Worm (Caenorhabditis elegans) whole organism, L2 larva: ENCODE measurements around the gene snr-5.

ENCODE experiments used
- C34F6.9 ChIP-seq: fragments of 150-350 bp; optimal IDR thresholded peaks from 2 replicates; lab custom pipeline; 2014; ENCODE audit warnings: missing biosample characterization, missing genetic modification characterization
- alr-1 ChIP-seq: fragments of 150-350 bp; optimal IDR thresholded peaks from 2 replicates; lab custom pipeline; 2014; ENCODE audit warnings: missing biosample characterization, missing genetic modification characterization
- aly-2 ChIP-seq: fragments of 150-350 bp; optimal IDR thresholded peaks from 2 replicates; lab custom pipeline; 2014; ENCODE audit warnings: missing biosample characterization, missing genetic modification characterization
- ama-1 ChIP-seq: fragments of 150-350 bp; optimal IDR thresholded peaks from 2 replicates; lab custom pipeline; 2018; ENCODE audit warnings: inconsistent platforms
- blmp-1 ChIP-seq: sonication (generic microtip); optimal IDR thresholded peaks from 2 replicates; lab custom pipeline; 2017; ENCODE audit warnings: missing genetic modification characterization, mild to moderate bottlenecking, missing compliant biosample characterization, antibody characterized with exemption, moderate library complexity; ENCODE audit not compliant: insufficient read depth
- crh-2 ChIP-seq: sonication (generic microtip); optimal IDR thresholded peaks from 2 replicates; lab custom pipeline; 2017; ENCODE audit warnings: missing biosample characterization, missing genetic modification characterization
- dmd-4 ChIP-seq: sonication (generic microtip); optimal IDR thresholded peaks from 2 replicates; lab custom pipeline; 2017; ENCODE audit warnings: missing biosample characterization, missing genetic modification characterization
- egl-27 ChIP-seq: sonication (generic microtip); optimal IDR thresholded peaks from 3 replicates; lab custom pipeline; 2017; ENCODE audit warnings: missing biosample characterization, missing genetic modification reagents, missing genetic modification characterization
- fos-1 ChIP-seq: fragments of 150-350 bp; optimal IDR thresholded peaks from 2 replicates; lab custom pipeline; 2014; ENCODE audit warnings: missing biosample characterization, missing genetic modification characterization
- gmeb-1 ChIP-seq: fragments of 150-350 bp; optimal IDR thresholded peaks from 2 replicates; lab custom pipeline; 2014; ENCODE audit warnings: missing biosample characterization, missing genetic modification characterization
- lin-11 ChIP-seq: fragments of 150-350 bp; sonication (generic microtip); optimal IDR thresholded peaks from 2 replicates; lab custom pipeline; 2014; ENCODE audit warnings: missing biosample characterization, missing genetic modification characterization, inconsistent platforms, mixed read lengths
- lin-13 ChIP-seq: fragments of 150-350 bp; optimal IDR thresholded peaks from 2 replicates; lab custom pipeline; 2014; ENCODE audit warnings: missing biosample characterization, missing genetic modification reagents, missing genetic modification characterization
- lin-39 ChIP-seq: fragments of 150-350 bp; optimal IDR thresholded peaks from 2 replicates; lab custom pipeline; 2014; ENCODE audit warnings: missing biosample characterization, missing genetic modification reagents, missing genetic modification characterization
- lsy-2 ChIP-seq, 2 experiments: fragments of 150-350 bp in 1 of 2; sonication (generic microtip) in 1 of 2; optimal IDR thresholded peaks; 2 replicates each; lab custom pipeline; 2014 to 2017; ENCODE audit warnings: missing biosample characterization in 2 of 2, missing genetic modification characterization in 2 of 2
- mab-5 ChIP-seq: fragments of 150-350 bp; optimal IDR thresholded peaks from 2 replicates; lab custom pipeline; 2014; ENCODE audit warnings: missing biosample characterization, missing genetic modification characterization
- mdl-1 ChIP-seq, 2 experiments: fragments of 150-350 bp in 1 of 2; sonication (generic microtip) in 1 of 2; optimal IDR thresholded peaks; 2 replicates each; lab custom pipeline; 2017; ENCODE audit warnings: missing biosample characterization in 2 of 2, missing genetic modification characterization in 2 of 2
- nhr-10 ChIP-seq: sonication (generic microtip); optimal IDR thresholded peaks from 2 replicates; lab custom pipeline; 2017; ENCODE audit warnings: missing biosample characterization, missing genetic modification characterization
- nhr-11 ChIP-seq: fragments of 150-350 bp; optimal IDR thresholded peaks from 2 replicates; lab custom pipeline; 2014; ENCODE audit warnings: missing biosample characterization, missing genetic modification characterization
- nhr-12 ChIP-seq: fragments of 150-350 bp; optimal IDR thresholded peaks from 2 replicates; lab custom pipeline; 2014; ENCODE audit warnings: missing biosample characterization, missing genetic modification characterization
- nhr-129 ChIP-seq: fragments of 150-350 bp; optimal IDR thresholded peaks from 2 replicates; lab custom pipeline; 2014; ENCODE audit warnings: missing biosample characterization, missing genetic modification characterization
- nhr-21 ChIP-seq: fragments of 150-350 bp; optimal IDR thresholded peaks from 2 replicates; lab custom pipeline; 2014; ENCODE audit warnings: missing biosample characterization, missing genetic modification characterization
- nhr-237 ChIP-seq: fragments of 150-350 bp; optimal IDR thresholded peaks from 2 replicates; lab custom pipeline; 2014; ENCODE audit warnings: missing biosample characterization, missing genetic modification characterization
- nhr-77 ChIP-seq: fragments of 150-350 bp; optimal IDR thresholded peaks from 2 replicates; lab custom pipeline; 2014; ENCODE audit warnings: missing biosample characterization, missing genetic modification characterization
- peb-1 ChIP-seq: fragments of 150-350 bp; optimal IDR thresholded peaks from 2 replicates; lab custom pipeline; 2014; ENCODE audit warnings: missing biosample characterization, missing genetic modification characterization
- sem-4 ChIP-seq: fragments of 150-350 bp; optimal IDR thresholded peaks from 2 replicates; lab custom pipeline; 2014; ENCODE audit warnings: missing biosample characterization, missing genetic modification reagents, missing genetic modification characterization
- sma-3 ChIP-seq: sonication (generic microtip); optimal IDR thresholded peaks from 2 replicates; lab custom pipeline; 2016; ENCODE audit warnings: missing genetic modification reagents, missing genetic modification characterization, missing compliant biosample characterization
- sma-9 ChIP-seq, 2 experiments: fragments of 150-350 bp in 1 of 2; sonication (generic microtip) in 1 of 2; optimal IDR thresholded peaks; 2 replicates each; lab custom pipeline; 2014 to 2016; ENCODE audit warnings: missing genetic modification characterization in 2 of 2, mild to moderate bottlenecking in 1 of 2, missing biosample characterization in 1 of 2, missing compliant biosample characterization in 1 of 2, missing genetic modification reagents in 1 of 2, moderate library complexity in 1 of 2
- snpc-4 ChIP-seq: fragments of 150-350 bp; optimal IDR thresholded peaks from 2 replicates; lab custom pipeline; 2014; ENCODE audit warnings: missing biosample characterization, missing genetic modification characterization
- unc-39 ChIP-seq: fragments of 150-350 bp; optimal IDR thresholded peaks from 2 replicates; lab custom pipeline; 2014; ENCODE audit warnings: missing biosample characterization, missing genetic modification characterization
- unc-62 ChIP-seq: fragments of 150-350 bp; optimal IDR thresholded peaks from 2 replicates; lab custom pipeline; 2014; ENCODE audit warnings: missing biosample characterization, missing genetic modification reagents, missing genetic modification characterization
- ztf-1 ChIP-seq: fragments of 200-800 bp; sonication (Bioruptor generic); conservative IDR thresholded peaks from 2 replicates; pipeline ENCODE4 v1.3.6; 2022; ENCODE audit warnings: missing genetic modification characterization, missing compliant biosample characterization
- ztf-11 ChIP-seq: sonication (generic microtip); optimal IDR thresholded peaks from 2 replicates; lab custom pipeline; 2017; ENCODE audit warnings: missing biosample characterization, missing genetic modification characterization
- ztf-4 ChIP-seq: fragments of 150-350 bp; optimal IDR thresholded peaks from 2 replicates; lab custom pipeline; 2014; ENCODE audit warnings: missing biosample characterization, missing genetic modification characterization

The snr-5 gene

ce11 chrIII:7854494-7855184 lies 7.2 kb upstream of the snr-5 start, which contains the start of gene rpl-35 (continued):
- peak; percentile 71 for TF ChIP-seq dmd-4 (tag; lab: Kevin White, UChicago)
- TF ChIP-seq nhr-77 (tag; lab: Kevin White, UChicago), result peak; percentile 94
- TF ChIP-seq aly-2 (tag; lab: Kevin White, UChicago), result no peak
- peak; percentile 76 for TF ChIP-seq ztf-11 (tag; lab: Kevin White, UChicago)
- peak; percentile 100 for TF ChIP-seq gmeb-1 (tag; lab: Kevin White, UChicago)
- peak; percentile 20 for TF ChIP-seq unc-39
- TF ChIP-seq snpc-4 (tag; lab: Kevin White, UChicago), result peak; percentile 93
- TF ChIP-seq sma-3, result peak; percentile 100
- peak; percentile 99 for TF ChIP-seq fos-1 (tag; lab: Kevin White, UChicago)
- 0 out of 2 replicates have a peak, but pooled peaks have one; percentile 86 for TF ChIP-seq ztf-1
- TF ChIP-seq nhr-237 (tag; lab: Kevin White, UChicago), result peak; percentile 94
- peak; percentile 99 for TF ChIP-seq nhr-129 (tag; lab: Kevin White, UChicago)
- peak; percentile 99 for TF ChIP-seq sma-9 (GFP tag; optimal IDR thresholded peaks at IDR 0.05; lab: Kevin White, UChicago)
- peak; percentile 16 for TF ChIP-seq sma-9 (tag; optimal IDR thresholded peaks at IDR 0.05; lab: Kevin White, UChicago)
- peak; percentile 100 for TF ChIP-seq C34F6.9 (tag; lab: Kevin White, UChicago)
- peak; percentile 52 for TF ChIP-seq peb-1 (tag; lab: Kevin White, UChicago)
- TF ChIP-seq nhr-11 (tag; lab: Kevin White, UChicago), result peak; percentile 82
- peak; percentile 90 for TF ChIP-seq lin-39 (tag; lab: Kevin White, UChicago)

DNA sequence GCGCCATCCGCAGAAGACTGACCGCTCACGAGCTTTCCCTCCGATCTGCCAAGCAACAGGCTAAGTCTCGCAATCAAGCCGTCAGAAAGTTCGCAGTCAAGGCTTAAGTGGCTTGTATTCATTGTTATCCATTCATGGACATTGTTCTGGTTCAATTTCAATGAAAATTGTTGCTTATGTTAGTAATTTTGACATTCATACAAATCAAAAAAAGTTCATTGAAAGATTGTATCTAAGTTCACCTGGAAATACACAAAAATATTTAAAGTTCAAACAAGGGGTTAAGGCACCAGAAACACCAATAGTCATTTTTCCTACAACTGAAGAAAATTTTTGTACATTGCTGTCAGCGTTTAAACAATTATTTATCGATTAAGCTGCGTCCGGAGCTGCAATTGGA lies 6.4 kb upstream of the snr-5 start:
- no peak for TF ChIP-seq alr-1 (tag; lab: Kevin White, UChicago)
- TF ChIP-seq mab-5 (tag; lab: Kevin White, UChicago), result no peak

DNA sequence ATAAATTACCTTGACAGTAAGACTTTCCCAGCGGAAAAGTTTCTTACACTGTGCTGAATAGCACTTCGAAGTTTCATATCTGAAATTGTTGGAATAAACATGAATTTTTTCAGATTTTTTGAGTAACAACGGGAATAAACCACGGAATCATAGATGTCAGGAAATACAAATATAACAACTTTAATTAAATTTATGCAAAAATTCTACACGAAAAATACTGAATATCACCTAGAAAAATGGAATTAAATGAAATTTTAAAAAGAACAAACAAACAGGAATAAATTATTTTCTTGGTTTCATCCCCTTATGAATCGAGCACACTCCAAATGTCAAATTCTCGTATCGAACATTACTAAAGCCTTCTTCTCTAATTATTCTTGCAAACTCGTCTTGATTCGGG lies 4.7 kb upstream of the snr-5 start, which contains the start of gene tag-307:
tag-307 (minus strand) TSS at position 101 of the 400 bp plus-strand sequence.
- TF ChIP-seq ztf-4, result no peak
- TF ChIP-seq sem-4, result no peak
- TF ChIP-seq nhr-129 (tag; lab: Kevin White, UChicago), result no peak
- TF ChIP-seq lin-13 (GFP tag; lab: Kevin White, UChicago), result no peak
- no peak for TF ChIP-seq mab-5 (tag; lab: Kevin White, UChicago)
- no peak for TF ChIP-seq lin-11 (tag; lab: Kevin White, UChicago)
- no peak for TF ChIP-seq unc-62 (GFP tag; lab: Kevin White, UChicago)
- no peak for TF ChIP-seq blmp-1
- no peak for TF ChIP-seq egl-27
- TF ChIP-seq nhr-10 (tag; lab: Kevin White, UChicago), result no peak
- no peak for TF ChIP-seq ama-1 (lab: Kevin White, UChicago)
- TF ChIP-seq C34F6.9 (tag; lab: Kevin White, UChicago), result no peak
- TF ChIP-seq aly-2 (tag; lab: Kevin White, UChicago), result no peak
- no peak for TF ChIP-seq nhr-11 (tag; lab: Kevin White, UChicago)
- no peak for TF ChIP-seq fos-1 (tag; lab: Kevin White, UChicago)
- TF ChIP-seq snpc-4 (tag; lab: Kevin White, UChicago), result no peak
- TF ChIP-seq ztf-1, result no peak
- TF ChIP-seq unc-39, result no peak
- TF ChIP-seq lin-39 (tag; lab: Kevin White, UChicago), result no peak
- TF ChIP-seq, all 48 proteins: peak for 0

- TF ChIP-seq ama-1 (lab: Kevin White, UChicago) (no peak), C34F6.9 (tag; lab: Kevin White, UChicago) (peak; percentile 56), fos-1 (tag; lab: Kevin White, UChicago) (no peak), snpc-4 (tag; lab: Kevin White, UChicago) (no peak), nhr-77 (tag; lab: Kevin White, UChicago) (no peak), lin-11 (tag; lab: Kevin White, UChicago) (no peak), sma-3 (peak; percentile 18), nhr-12 (tag; lab: Kevin White, UChicago) (no peak), nhr-21 (tag; lab: Kevin White, UChicago) (no peak), sem-4 (no peak), mdl-1 (tag; optimal IDR thresholded peaks at IDR 0.05; lab: Kevin White, UChicago) (no peak), crh-2 (peak; percentile 7), lsy-2 (tag; optimal IDR thresholded peaks at IDR 0.05; lab: Kevin White, UChicago) (peak in 1 of 2 experiments; percentile 43), ztf-4 (no peak)
Observed at ce11 chrIII:7858407-7859029, 3.4 kb upstream of the snr-5 start, which contains the start of the genes coq-5 and ufm-1. Gene coq-5 (minus strand): TSS chrIII:7858457. Gene ufm-1 (plus strand): TSS chrIII:7858979.
